Fruit fly (Drosophila melanogaster) whole organism, embryonic: ENCODE results near the gene Bap111.

Experiments used
- Blimp-1 ChIP-seq: fragments of 200-800 bp; sonication (Bioruptor generic); optimal IDR thresholded peaks from 3 replicates; lab custom pipeline; 2018; ENCODE audit warnings: missing biosample characterization, missing genetic modification characterization, mild to moderate bottlenecking, moderate library complexity, missing genetic modification reagents
- Bteb2 ChIP-seq: fragments of 200-800 bp; sonication (Bioruptor generic); optimal IDR thresholded peaks from 2 replicates; lab custom pipeline; 2016; ENCODE audit warnings: missing biosample characterization, missing genetic modification characterization
- CG10147 ChIP-seq: fragments of 200-800 bp; sonication (Bioruptor generic); optimal IDR thresholded peaks from 2 replicates; lab custom pipeline; 2019; ENCODE audit warnings: missing biosample characterization, mild to moderate bottlenecking, missing genetic modification characterization, moderate library complexity
- CG10274 ChIP-seq: fragments of 200-800 bp; sonication (Bioruptor generic); optimal IDR thresholded peaks from 3 replicates; lab custom pipeline; 2017; ENCODE audit warnings: missing biosample characterization, mild to moderate bottlenecking, missing genetic modification characterization
- CG11456 ChIP-seq: fragments of 200-800 bp; sonication (Bioruptor generic); IDR thresholded peaks from 3 replicates; pipeline ENCODE4 v1.3.6; 2022; ENCODE audit warnings: missing biosample characterization, missing genetic modification characterization
- CG12299 ChIP-seq: fragments of 200-800 bp; sonication (Bioruptor generic); optimal IDR thresholded peaks from 2 replicates; lab custom pipeline; 2018; ENCODE audit warnings: missing biosample characterization, mild to moderate bottlenecking, missing genetic modification characterization
- CG12942 ChIP-seq: fragments of 200-800 bp; sonication (Bioruptor generic); optimal IDR thresholded peaks from 3 replicates; lab custom pipeline; 2016; ENCODE audit warnings: missing biosample characterization, missing genetic modification characterization
- CG13287 ChIP-seq: fragments of 200-800 bp; sonication (Bioruptor generic); IDR thresholded peaks from 2 replicates; pipeline ENCODE4 v1.3.6; 2022; ENCODE audit warnings: missing biosample characterization, missing genetic modification characterization; ENCODE audit not compliant: partially characterized antibody
- CG17186 ChIP-seq: fragments of 200-800 bp; sonication (Bioruptor generic); optimal IDR thresholded peaks from 3 replicates; lab custom pipeline; 2017; ENCODE audit warnings: missing biosample characterization, missing genetic modification reagents, missing genetic modification characterization
- CG17802 ChIP-seq: fragments of 200-800 bp; sonication (Bioruptor generic); optimal IDR thresholded peaks from 2 replicates; lab custom pipeline; 2018; ENCODE audit warnings: missing biosample characterization, mild to moderate bottlenecking, missing genetic modification characterization, moderate library complexity
- CG2199 ChIP-seq: fragments of 200-800 bp; sonication (Bioruptor generic); IDR thresholded peaks from 3 replicates; pipeline ENCODE4 v1.3.6; 2022; ENCODE audit warnings: missing biosample characterization, missing genetic modification characterization
- CG2712 ChIP-seq: fragments of 200-800 bp; optimal IDR thresholded peaks from 3 replicates; lab custom pipeline; 2019; ENCODE audit warnings: missing biosample characterization, mild to moderate bottlenecking, missing genetic modification characterization, moderate library complexity
- CG33557 ChIP-seq: fragments of 200-800 bp; sonication (Bioruptor generic); optimal IDR thresholded peaks from 2 replicates; lab custom pipeline; 2019; ENCODE audit warnings: missing biosample characterization, mild to moderate bottlenecking, missing genetic modification characterization, moderate library complexity
- CG4282 ChIP-seq: fragments of 200-800 bp; sonication (Bioruptor generic); optimal IDR thresholded peaks from 2 replicates; lab custom pipeline; 2016; ENCODE audit warnings: missing biosample characterization, missing genetic modification characterization
- CG6175 ChIP-seq: fragments of 200-800 bp; sonication (Bioruptor generic); IDR thresholded peaks from 3 replicates; pipeline ENCODE4 v1.3.6; 2022; ENCODE audit warnings: missing biosample characterization, missing genetic modification characterization
- CG8290 ChIP-seq, 3 experiments: fragments of 200-800 bp; sonication (Bioruptor generic); optimal IDR thresholded peaks; 2 replicates each; lab custom pipeline; 2016 to 2019; ENCODE audit warnings: missing biosample characterization in 3 of 3, missing genetic modification characterization in 3 of 3, mild to moderate bottlenecking in 2 of 3, moderate library complexity in 1 of 3
- CG9437 ChIP-seq: fragments of 200-800 bp; sonication (Bioruptor generic); optimal IDR thresholded peaks from 2 replicates; lab custom pipeline; 2018; ENCODE audit warnings: missing biosample characterization, mild to moderate bottlenecking, missing genetic modification characterization
- Dad ChIP-seq: fragments of 200-800 bp; sonication (Bioruptor generic); optimal IDR thresholded peaks from 3 replicates; lab custom pipeline; 2016; ENCODE audit warnings: missing biosample characterization, missing genetic modification characterization
- Doc3 ChIP-seq: fragments of 200-800 bp; sonication (Bioruptor generic); IDR thresholded peaks from 3 replicates; pipeline ENCODE4 v1.3.6; 2022; ENCODE audit warnings: missing biosample characterization, missing genetic modification characterization; ENCODE audit not compliant: partially characterized antibody
- Gug ChIP-seq: fragments of 200-800 bp; sonication (Bioruptor generic); IDR thresholded peaks from 4 replicates; pipeline ENCODE4 v1.3.6; 2022; ENCODE audit warnings: missing biosample characterization, missing genetic modification characterization
- H2.0 ChIP-seq: fragments of 200-800 bp; sonication (Bioruptor generic); IDR thresholded peaks from 2 replicates; pipeline ENCODE4 v1.3.6; 2022; ENCODE audit warnings: missing biosample characterization, missing genetic modification characterization
- Hand ChIP-seq: fragments of 200-800 bp; sonication (Bioruptor generic); optimal IDR thresholded peaks from 2 replicates; lab custom pipeline; 2017; ENCODE audit warnings: mild to moderate bottlenecking, missing biosample characterization, missing genetic modification reagents, missing genetic modification characterization
- Hr3 ChIP-seq: fragments of 200-800 bp; sonication (Bioruptor generic); optimal IDR thresholded peaks from 3 replicates; lab custom pipeline; 2016; ENCODE audit warnings: missing biosample characterization, missing genetic modification characterization
- Hr39 ChIP-seq: fragments of >200 bp; optimal IDR thresholded peaks from 2 replicates; lab custom pipeline; 2017
- Kr ChIP-seq: fragments of 200-800 bp; sonication (Bioruptor generic); optimal IDR thresholded peaks from 2 replicates; lab custom pipeline; 2017; ENCODE audit warnings: missing biosample characterization, mild to moderate bottlenecking, missing genetic modification characterization
- MBD-R2 ChIP-seq: fragments of 200-800 bp; sonication (Bioruptor generic); IDR thresholded peaks from 2 replicates; pipeline ENCODE4 v1.3.6; 2022; ENCODE audit warnings: missing biosample characterization, missing genetic modification characterization
- Med ChIP-seq: fragments of 200-800 bp; sonication (Bioruptor generic); peaks from one replicate; lab custom pipeline; 2016; ENCODE audit warnings: missing biosample characterization, missing genetic modification characterization, mild to moderate bottlenecking, inconsistent platforms, moderate library complexity
- NC2β ChIP-seq: fragments of 200-800 bp; sonication (Bioruptor generic); optimal IDR thresholded peaks from 2 replicates; lab custom pipeline; 2016; ENCODE audit warnings: missing biosample characterization, missing genetic modification characterization
- Ptx1 ChIP-seq: fragments of 200-800 bp; sonication (Bioruptor generic); IDR thresholded peaks from 2 replicates; pipeline ENCODE4 v1.3.6; 2022; ENCODE audit warnings: missing biosample characterization, missing genetic modification characterization
- Ssrp ChIP-seq: fragments of 200-800 bp; sonication (Bioruptor generic); optimal IDR thresholded peaks from 2 replicates; lab custom pipeline; 2018; ENCODE audit warnings: missing biosample characterization, mild to moderate bottlenecking, missing genetic modification characterization, moderate library complexity
- abd-A ChIP-seq: fragments of 200-800 bp; sonication (Bioruptor generic); optimal IDR thresholded peaks from 3 replicates; lab custom pipeline; 2019; ENCODE audit warnings: missing biosample characterization, mild to moderate bottlenecking, missing genetic modification characterization, moderate library complexity
- ap ChIP-seq: fragments of 200-800 bp; sonication (Bioruptor generic); IDR thresholded peaks from 2 replicates; pipeline ENCODE4 v1.3.6; 2022; ENCODE audit warnings: missing biosample characterization, missing genetic modification characterization
- ash1 ChIP-seq: fragments of 200-800 bp; sonication (Bioruptor generic); optimal IDR thresholded peaks from 2 replicates; lab custom pipeline; 2018; ENCODE audit warnings: missing biosample characterization, mild to moderate bottlenecking, missing genetic modification characterization
- crol ChIP-seq: fragments of 200-800 bp; sonication (Bioruptor generic); IDR thresholded peaks from 2 replicates; pipeline ENCODE4 v1.3.6; 2022; ENCODE audit warnings: missing biosample characterization, missing genetic modification characterization
- ewg ChIP-seq: fragments of 200-800 bp; sonication (Bioruptor generic); optimal IDR thresholded peaks from 3 replicates; lab custom pipeline; 2017; ENCODE audit warnings: mild to moderate bottlenecking, missing biosample characterization, missing genetic modification reagents, missing genetic modification characterization
- gce ChIP-seq: fragments of 200-800 bp; sonication (Bioruptor generic); IDR thresholded peaks from 3 replicates; pipeline ENCODE4 v1.3.6; 2022; ENCODE audit warnings: missing biosample characterization, missing genetic modification characterization
- grn ChIP-seq: fragments of 200-800 bp; sonication (Bioruptor generic); optimal IDR thresholded peaks from 3 replicates; lab custom pipeline; 2017; ENCODE audit warnings: missing biosample characterization, missing genetic modification characterization
- insv ChIP-seq, 2 experiments: fragments of 200-800 bp; sonication (Bioruptor generic); optimal IDR thresholded peaks; 3 replicates each; lab custom pipeline; 2016 to 2018; ENCODE audit warnings: missing biosample characterization in 2 of 2, missing genetic modification characterization in 2 of 2
- mld ChIP-seq: fragments of 200-800 bp; sonication (Bioruptor generic); IDR thresholded peaks from 3 replicates; pipeline ENCODE4 v1.3.6; 2022; ENCODE audit warnings: missing biosample characterization, missing genetic modification characterization; ENCODE audit not compliant: partially characterized antibody
- pnt ChIP-seq: fragments of 200-800 bp; sonication (Bioruptor generic); optimal IDR thresholded peaks from 3 replicates; lab custom pipeline; 2016; ENCODE audit warnings: missing biosample characterization, missing genetic modification characterization
- psq ChIP-seq: fragments of 200-800 bp; sonication (Bioruptor generic); optimal IDR thresholded peaks from 2 replicates; lab custom pipeline; 2017; ENCODE audit warnings: missing biosample characterization, missing genetic modification characterization
- ranshi ChIP-seq: fragments of 200-800 bp; sonication (Bioruptor generic); IDR thresholded peaks from 2 replicates; pipeline ENCODE4 v1.3.6; 2022; ENCODE audit warnings: missing biosample characterization, missing genetic modification characterization
- sens-2 ChIP-seq: fragments of 200-800 bp; sonication (Bioruptor generic); IDR thresholded peaks from 2 replicates; pipeline ENCODE4 v1.3.6; 2022; ENCODE audit warnings: missing biosample characterization, missing genetic modification characterization
- tin ChIP-seq: fragments of 200-800 bp; sonication (Bioruptor generic); optimal IDR thresholded peaks from 3 replicates; lab custom pipeline; 2016; ENCODE audit warnings: missing biosample characterization, missing genetic modification characterization
- trh ChIP-seq: fragments of 200-800 bp; sonication (Bioruptor generic); optimal IDR thresholded peaks from 2 replicates; lab custom pipeline; 2016; ENCODE audit warnings: missing biosample characterization, missing genetic modification characterization
- twi ChIP-seq: fragments of 200-800 bp; optimal IDR thresholded peaks from 2 replicates; lab custom pipeline; 2019; ENCODE audit warnings: missing biosample characterization, mild to moderate bottlenecking, missing genetic modification characterization, moderate library complexity
- wek ChIP-seq: fragments of 200-800 bp; sonication (Bioruptor generic); optimal IDR thresholded peaks from 3 replicates; lab custom pipeline; 2018; ENCODE audit warnings: missing biosample characterization, mild to moderate bottlenecking, missing genetic modification characterization, moderate library complexity
- zfh2 ChIP-seq: fragments of 200-800 bp; sonication (Bioruptor generic); optimal IDR thresholded peaks from 2 replicates; lab custom pipeline; 2016; ENCODE audit warnings: missing biosample characterization, missing genetic modification characterization

Bap111 gene

dm6 chrX:9134922-9135453 lies 14.1 kb upstream of the Bap111 start, which contains the start of gene fend (continued):
- TF ChIP-seq wek (GFP tag; lab: Kevin White, UChicago) (no peak), insv (GFP tag; optimal IDR thresholded peaks at IDR 0.05; lab: Kevin White, UChicago) (peak in 1 of 2 experiments; percentile 68), Blimp-1 (GFP tag; lab: Kevin White, UChicago) (peak; percentile 3), CG4282 (GFP tag; lab: Kevin White, UChicago) (no peak), CG2199 (GFP tag; lab: Robert Waterston, UW) (no peak), ash1 (GFP tag; lab: Kevin White, UChicago) (no peak), Bteb2 (GFP tag; lab: Kevin White, UChicago) (no peak), Med (GFP tag; lab: Kevin White, UChicago) (peak; percentile 63), CG6175 (no peak), CG12942 (GFP tag; lab: Kevin White, UChicago) (no peak), sens-2 (GFP tag; lab: Robert Waterston, UW) (no peak), psq (GFP tag; lab: Kevin White, UChicago) (no peak), Ptx1 (GFP tag; lab: Robert Waterston, UW) (0 out of 2 replicates have a peak, but pooled peaks have one; percentile 29), zfh2 (GFP tag; lab: Kevin White, UChicago) (no peak), crol (GFP tag; lab: Robert Waterston, UW) (no peak), Hr3 (GFP tag; lab: Kevin White, UChicago) (peak; percentile 15), CG11456 (GFP tag; lab: Robert Waterston, UW) (no peak), gce (GFP tag; lab: Robert Waterston, UW) (no peak), Hr39 (lab: Kevin White, UChicago) (no peak), abd-A (tag; lab: Kevin White, UChicago) (peak; percentile 9), Doc3 (no peak), ewg (GFP tag; lab: Kevin White, UChicago) (peak; percentile 9), CG12299 (tag; lab: Kevin White, UChicago) (peak; percentile 25), CG33557 (peak; percentile 47), CG8290 (GFP tag; optimal IDR thresholded peaks at IDR 0.05; lab: Kevin White, UChicago) (peak; percentile 11), CG8290 (tag; optimal IDR thresholded peaks at IDR 0.05; lab: Kevin White, UChicago) (no peak), CG17802 (tag; lab: Kevin White, UChicago) (no peak), Dad (GFP tag; lab: Kevin White, UChicago) (no peak), ranshi (GFP tag; lab: Robert Waterston, UW) (no peak)

DNA sequence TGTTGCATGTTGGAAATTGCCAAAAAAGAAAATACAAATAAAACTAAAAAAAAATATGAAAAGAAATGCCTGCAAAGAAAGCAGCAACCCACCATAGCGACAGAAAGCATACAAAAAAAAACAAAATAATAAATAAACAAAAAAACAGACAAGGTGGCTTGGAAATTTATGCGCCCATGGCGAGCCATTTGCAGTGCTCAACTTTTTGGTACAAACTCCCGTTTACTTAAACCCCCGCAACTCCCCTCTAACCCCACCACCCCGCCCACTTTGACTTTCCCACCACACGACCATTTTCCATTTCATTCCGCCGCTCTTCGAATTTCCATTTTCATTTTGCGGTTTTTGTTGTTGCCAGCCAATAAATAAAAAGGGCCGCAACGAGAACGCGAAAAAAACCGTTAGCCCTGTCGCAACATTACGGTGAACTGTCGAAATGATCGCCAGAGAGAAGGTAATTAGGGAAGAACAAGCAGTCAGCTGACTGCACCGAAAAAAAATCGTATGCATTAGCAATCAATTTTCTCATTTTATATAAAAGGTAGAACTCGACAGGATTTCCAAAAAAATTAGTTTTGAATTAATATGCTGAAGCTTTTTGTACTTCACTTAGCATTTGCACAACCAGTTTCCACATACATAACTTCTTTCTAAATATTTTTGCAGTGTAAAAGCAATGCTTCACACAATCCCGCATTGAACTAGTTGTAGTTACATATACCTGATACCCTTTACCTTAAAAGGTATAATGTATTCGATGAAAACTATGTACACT lies 12.1 kb upstream of the Bap111 start:
- TF ChIP-seq Hand (GFP tag; lab: Kevin White, UChicago) (no peak), CG2712 (tag; lab: Kevin White, UChicago) (peak; percentile 62), pnt (GFP tag; lab: Kevin White, UChicago) (peak; percentile 37), Ssrp (tag; lab: Kevin White, UChicago) (peak; percentile 65), Kr (no peak), trh (no peak), twi (no peak), mld (GFP tag; lab: Robert Waterston, UW) (no peak), Gug (peak; percentile 23; the same call in 2 of the 4 replicates), CG17186 (GFP tag; lab: Kevin White, UChicago) (no peak), Hr3 (GFP tag; lab: Kevin White, UChicago) (peak; percentile 38), H2.0 (GFP tag; lab: Robert Waterston, UW) (peak; percentile 30), ap (GFP tag; lab: Robert Waterston, UW) (no peak), NC2β (peak; percentile 39), grn (GFP tag; lab: Kevin White, UChicago) (no peak), CG9437 (GFP tag; lab: Kevin White, UChicago) (peak; percentile 24), tin (peak; percentile 37), CG10147 (GFP tag; lab: Kevin White, UChicago) (no peak), CG17802 (tag; lab: Kevin White, UChicago) (peak; percentile 14), MBD-R2 (GFP tag; lab: Robert Waterston, UW) (no peak), CG10274 (no peak), CG13287 (GFP tag; lab: Robert Waterston, UW) (no peak)
